Fruit fly (Drosophila melanogaster) whole organism, embryonic: ENCODE data around the gene eloF.

Source experiments
- Awh ChIP-seq: fragments of 200-800 bp; sonication (Bioruptor generic); IDR thresholded peaks from 2 replicates; pipeline ENCODE4, ENCODE4 v1.3.6; 2022; ENCODE audit warnings: missing biosample characterization, missing genetic modification characterization
- B-H1 ChIP-seq: fragments of 200-800 bp; sonication (Bioruptor generic); IDR thresholded peaks from 3 replicates; pipeline ENCODE4 v1.3.6; 2022; ENCODE audit warnings: missing biosample characterization, missing genetic modification characterization
- B-H2 ChIP-seq: fragments of 200-800 bp; sonication (Bioruptor generic); optimal IDR thresholded peaks from 2 replicates; lab custom pipeline; 2018; ENCODE audit warnings: missing biosample characterization, mild to moderate bottlenecking, missing genetic modification characterization
- CG10462 ChIP-seq: fragments of 200-800 bp; sonication (Bioruptor generic); optimal IDR thresholded peaks from 2 replicates; lab custom pipeline; 2016; ENCODE audit warnings: missing biosample characterization, missing genetic modification characterization
- CG10979 ChIP-seq: fragments of 200-800 bp; sonication (Bioruptor generic); optimal IDR thresholded peaks from 2 replicates; lab custom pipeline; 2018; ENCODE audit warnings: missing biosample characterization, mild to moderate bottlenecking, missing genetic modification characterization, moderate library complexity
- CG12942 ChIP-seq: fragments of 200-800 bp; sonication (Bioruptor generic); optimal IDR thresholded peaks from 3 replicates; lab custom pipeline; 2016; ENCODE audit warnings: missing biosample characterization, missing genetic modification characterization
- CG13287 ChIP-seq: fragments of 200-800 bp; sonication (Bioruptor generic); IDR thresholded peaks from 2 replicates; pipeline ENCODE4 v1.3.6; 2022; ENCODE audit warnings: missing biosample characterization, missing genetic modification characterization; ENCODE audit not compliant: partially characterized antibody
- CG13424 ChIP-seq: fragments of 200-800 bp; sonication (Bioruptor generic); optimal IDR thresholded peaks from 2 replicates; lab custom pipeline; 2019; ENCODE audit warnings: missing biosample characterization, mild to moderate bottlenecking, missing genetic modification characterization, moderate library complexity
- CG15696 ChIP-seq: fragments of 200-800 bp; sonication (Bioruptor generic); optimal IDR thresholded peaks from 2 replicates; lab custom pipeline; 2019; ENCODE audit warnings: missing biosample characterization, mild to moderate bottlenecking, missing genetic modification characterization, moderate library complexity
- CG1602 ChIP-seq: fragments of 200-800 bp; sonication (Bioruptor generic); optimal IDR thresholded peaks from 3 replicates; lab custom pipeline; 2016; ENCODE audit warnings: missing biosample characterization, missing genetic modification characterization
- CG17802 ChIP-seq: fragments of 200-800 bp; sonication (Bioruptor generic); optimal IDR thresholded peaks from 2 replicates; lab custom pipeline; 2018; ENCODE audit warnings: missing biosample characterization, mild to moderate bottlenecking, missing genetic modification characterization, moderate library complexity
- CG17912 ChIP-seq: fragments of 200-800 bp; sonication (Bioruptor generic); optimal IDR thresholded peaks from 2 replicates; lab custom pipeline; 2018; ENCODE audit warnings: missing biosample characterization, mild to moderate bottlenecking, missing genetic modification characterization
- CG2199 ChIP-seq: fragments of 200-800 bp; sonication (Bioruptor generic); IDR thresholded peaks from 3 replicates; pipeline ENCODE4 v1.3.6; 2022; ENCODE audit warnings: missing biosample characterization, missing genetic modification characterization
- CG30020 ChIP-seq: fragments of 200-800 bp; optimal IDR thresholded peaks from 2 replicates; lab custom pipeline; 2019; ENCODE audit warnings: missing biosample characterization, mild to moderate bottlenecking, missing genetic modification characterization, moderate library complexity
- CG31224 ChIP-seq: fragments of 200-800 bp; sonication (Bioruptor generic); IDR thresholded peaks from 2 replicates; pipeline ENCODE4 v1.3.6; 2022; ENCODE audit warnings: missing biosample characterization, missing genetic modification characterization
- CG32532 ChIP-seq: fragments of 200-800 bp; sonication (Bioruptor generic); IDR thresholded peaks from 2 replicates; pipeline ENCODE4 v1.3.6; 2022; ENCODE audit warnings: missing biosample characterization, missing genetic modification characterization
- CG3995 ChIP-seq: fragments of 200-800 bp; sonication (Bioruptor generic); optimal IDR thresholded peaks from 3 replicates; lab custom pipeline; 2016; ENCODE audit warnings: missing biosample characterization, missing genetic modification characterization
- CG4282 ChIP-seq: fragments of 200-800 bp; sonication (Bioruptor generic); optimal IDR thresholded peaks from 2 replicates; lab custom pipeline; 2016; ENCODE audit warnings: missing biosample characterization, missing genetic modification characterization
- CG4328 ChIP-seq: fragments of 200-800 bp; sonication (Bioruptor generic); optimal IDR thresholded peaks from 3 replicates; lab custom pipeline; 2017; ENCODE audit warnings: missing biosample characterization, missing genetic modification reagents, missing genetic modification characterization
- CG4617 ChIP-seq: fragments of 200-800 bp; sonication (Bioruptor generic); optimal IDR thresholded peaks from 3 replicates; lab custom pipeline; 2016; ENCODE audit warnings: missing biosample characterization, missing genetic modification characterization, borderline replicate concordance
- CG5180 ChIP-seq: fragments of 200-800 bp; sonication (Bioruptor generic); optimal IDR thresholded peaks from 3 replicates; lab custom pipeline; 2017; ENCODE audit warnings: missing biosample characterization, missing genetic modification characterization, mild to moderate bottlenecking, moderate library complexity, missing genetic modification reagents
- CG7556 ChIP-seq: fragments of 200-800 bp; sonication (Bioruptor generic); optimal IDR thresholded peaks from 2 replicates; lab custom pipeline; 2017; ENCODE audit warnings: missing biosample characterization, mild to moderate bottlenecking, missing genetic modification characterization
- CG8359 ChIP-seq: fragments of 200-800 bp; sonication (Bioruptor generic); optimal IDR thresholded peaks from 2 replicates; lab custom pipeline; 2017; ENCODE audit warnings: missing biosample characterization, mild to moderate bottlenecking, missing genetic modification characterization, borderline replicate concordance
- CG8944 ChIP-seq: fragments of 200-800 bp; sonication (Bioruptor generic); optimal IDR thresholded peaks from 3 replicates; lab custom pipeline; 2016; ENCODE audit warnings: missing biosample characterization, missing genetic modification characterization
- CG9727 ChIP-seq: fragments of 200-800 bp; sonication (Bioruptor generic); optimal IDR thresholded peaks from 3 replicates; lab custom pipeline; 2017; ENCODE audit warnings: missing biosample characterization, mild to moderate bottlenecking, missing genetic modification characterization
- Dip3 ChIP-seq: fragments of 200-800 bp; sonication (Bioruptor generic); optimal IDR thresholded peaks from 3 replicates; lab custom pipeline; 2016; ENCODE audit warnings: missing biosample characterization, missing genetic modification characterization
- Doc3 ChIP-seq: fragments of 200-800 bp; sonication (Bioruptor generic); IDR thresholded peaks from 3 replicates; pipeline ENCODE4 v1.3.6; 2022; ENCODE audit warnings: missing biosample characterization, missing genetic modification characterization; ENCODE audit not compliant: partially characterized antibody
- Ets65A ChIP-seq: fragments of 200-800 bp; sonication (Bioruptor generic); peaks from one replicate; lab custom pipeline; 2016; ENCODE audit warnings: missing biosample characterization, missing genetic modification characterization
- Ets97D ChIP-seq: fragments of 200-800 bp; sonication (Bioruptor generic); optimal IDR thresholded peaks from 3 replicates; lab custom pipeline; 2016; ENCODE audit warnings: missing biosample characterization, missing genetic modification characterization
- Gsc ChIP-seq: fragments of 200-800 bp; sonication (Bioruptor generic); IDR thresholded peaks from 2 replicates; pipeline ENCODE4 v1.3.6; 2022; ENCODE audit warnings: missing biosample characterization, missing genetic modification characterization
- Nf-YB ChIP-seq: fragments of 200-800 bp; sonication (Bioruptor generic); optimal IDR thresholded peaks from 3 replicates; lab custom pipeline; 2019; ENCODE audit warnings: missing biosample characterization, mild to moderate bottlenecking, missing genetic modification characterization, moderate library complexity
- Oli ChIP-seq: fragments of 200-800 bp; sonication (Bioruptor generic); optimal IDR thresholded peaks from 2 replicates; lab custom pipeline; 2018; ENCODE audit warnings: missing biosample characterization, mild to moderate bottlenecking, missing genetic modification characterization, moderate library complexity
- Six4 ChIP-seq: fragments of 200-800 bp; sonication (Bioruptor generic); optimal IDR thresholded peaks from 2 replicates; lab custom pipeline; 2016; ENCODE audit warnings: missing biosample characterization, missing genetic modification characterization
- Sox100B ChIP-seq: fragments of 200-800 bp; sonication (Bioruptor generic); optimal IDR thresholded peaks from 3 replicates; lab custom pipeline; 2018; ENCODE audit warnings: missing biosample characterization, mild to moderate bottlenecking, missing genetic modification characterization
- aop ChIP-seq: fragments of 200-800 bp; sonication (Bioruptor generic); IDR thresholded peaks from 2 replicates; pipeline ENCODE4 v1.3.6; 2022; ENCODE audit warnings: missing biosample characterization, missing genetic modification characterization
- ase ChIP-seq: fragments of 200-800 bp; sonication (Bioruptor generic); IDR thresholded peaks from 3 replicates; pipeline ENCODE4 v1.3.6; 2022; ENCODE audit warnings: missing biosample characterization, missing genetic modification characterization
- bbx ChIP-seq: fragments of 200-800 bp; sonication (Bioruptor generic); IDR thresholded peaks from 2 replicates; pipeline ENCODE4 v1.3.6; 2022; ENCODE audit warnings: missing biosample characterization, missing genetic modification characterization; ENCODE audit not compliant: partially characterized antibody
- cad ChIP-seq: fragments of >200 bp; optimal IDR thresholded peaks from 2 replicates; lab custom pipeline; 2017; ENCODE audit warnings: missing biosample characterization, missing genetic modification characterization
- emc ChIP-seq: fragments of 200-800 bp; sonication (Bioruptor generic); optimal IDR thresholded peaks from 2 replicates; lab custom pipeline; 2016; ENCODE audit warnings: missing biosample characterization, missing genetic modification characterization
- eve ChIP-seq, 2 experiments: fragments of >200 bp; optimal IDR thresholded peaks; 2 replicates each; lab custom pipeline; 2017; ENCODE audit warnings: missing biosample characterization in 2 of 2, missing genetic modification characterization in 2 of 2
- gcm2 ChIP-seq: fragments of 200-800 bp; sonication (Bioruptor generic); optimal IDR thresholded peaks from 2 replicates; lab custom pipeline; 2016; ENCODE audit warnings: missing biosample characterization, missing genetic modification characterization
- hbn ChIP-seq: fragments of 200-800 bp; sonication (Bioruptor generic); IDR thresholded peaks from 2 replicates; pipeline ENCODE4 v1.3.6; 2022; ENCODE audit warnings: missing biosample characterization, missing genetic modification characterization; ENCODE audit not compliant: partially characterized antibody
- jumu ChIP-seq: fragments of 200-800 bp; sonication (Bioruptor generic); optimal IDR thresholded peaks from 3 replicates; lab custom pipeline; 2016; ENCODE audit warnings: missing biosample characterization, missing genetic modification characterization
- kay ChIP-seq: fragments of 200-800 bp; sonication (Bioruptor generic); optimal IDR thresholded peaks from 2 replicates; lab custom pipeline; 2016; ENCODE audit warnings: missing biosample characterization, missing genetic modification characterization
- kni ChIP-seq: fragments of 200-800 bp; sonication (Bioruptor generic); optimal IDR thresholded peaks from 3 replicates; lab custom pipeline; 2017; ENCODE audit warnings: mild to moderate bottlenecking, missing biosample characterization, missing genetic modification reagents, missing genetic modification characterization
- nau ChIP-seq: fragments of 200-800 bp; sonication (Bioruptor generic); optimal IDR thresholded peaks from 3 replicates; lab custom pipeline; 2017; ENCODE audit warnings: missing biosample characterization, mild to moderate bottlenecking, missing genetic modification characterization, missing genetic modification reagents
- onecut ChIP-seq: fragments of 200-800 bp; sonication (Bioruptor generic); IDR thresholded peaks from 2 replicates; pipeline ENCODE4 v1.3.6; 2022; ENCODE audit warnings: missing biosample characterization, missing genetic modification characterization
- pfk ChIP-seq: fragments of 200-800 bp; sonication (Bioruptor generic); optimal IDR thresholded peaks from 2 replicates; lab custom pipeline; 2018; ENCODE audit warnings: missing biosample characterization, mild to moderate bottlenecking, missing genetic modification characterization, moderate library complexity
- pros ChIP-seq: fragments of 200-800 bp; sonication (Bioruptor generic); optimal IDR thresholded peaks from 3 replicates; lab custom pipeline; 2019; ENCODE audit warnings: missing biosample characterization, mild to moderate bottlenecking, missing genetic modification characterization, moderate library complexity
- sens ChIP-seq: fragments of 200-800 bp; sonication (Bioruptor generic); peaks from one replicate; lab custom pipeline; 2016; ENCODE audit warnings: missing biosample characterization, missing genetic modification characterization
- zfh2 ChIP-seq: fragments of 200-800 bp; sonication (Bioruptor generic); optimal IDR thresholded peaks from 2 replicates; lab custom pipeline; 2016; ENCODE audit warnings: missing biosample characterization, missing genetic modification characterization

Gene eloF

DNA sequence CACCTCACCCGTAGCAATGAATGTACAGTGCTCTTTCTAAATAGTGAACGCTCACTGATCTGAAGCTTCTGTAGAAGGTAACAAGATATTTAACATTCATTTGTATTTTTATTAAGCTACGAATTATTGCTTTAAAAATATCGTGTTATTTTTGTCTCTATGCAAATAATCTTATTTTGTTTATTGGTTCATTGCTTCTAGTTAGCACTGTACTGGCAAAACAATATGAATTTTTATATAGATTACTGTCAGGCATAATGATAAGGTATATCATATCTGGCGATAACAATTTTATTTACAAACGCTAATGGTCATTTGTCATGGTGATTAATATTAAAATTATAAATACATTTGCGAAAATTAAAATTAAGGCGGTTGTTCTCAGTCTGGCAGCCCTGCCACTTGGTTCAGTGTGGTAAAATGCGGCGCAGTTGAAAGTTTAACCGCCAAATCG is 42.4 kb upstream of the eloF start, which contains the start of gene CG9471 (continued):
- no peak for TF ChIP-seq Doc3
- TF ChIP-seq CG5180 (GFP tag; lab: Kevin White, UChicago), result peak; percentile 70
- peak; percentile 90 for TF ChIP-seq B-H1 (GFP tag; lab: Robert Waterston, UW)
- peak; percentile 70 for TF ChIP-seq Ets97D
- peak; percentile 51 for TF ChIP-seq CG30020 (tag; lab: Kevin White, UChicago)
- TF ChIP-seq CG13287 (GFP tag; lab: Robert Waterston, UW), result peak; percentile 30; the same call in 1 of the 2 replicates
- peak; percentile 85 for TF ChIP-seq zfh2 (GFP tag; lab: Kevin White, UChicago)
- peak; percentile 81 for TF ChIP-seq CG4617
- TF ChIP-seq CG13424 (tag; lab: Kevin White, UChicago), result peak; percentile 90
- peak; percentile 83 for TF ChIP-seq CG31224 (GFP tag; lab: Robert Waterston, UW)
- TF ChIP-seq B-H2, result peak; percentile 91
- no peak for TF ChIP-seq eve (GFP tag; optimal IDR thresholded peaks at IDR 0.05; lab: Kevin White, UChicago)
- no peak for TF ChIP-seq cad
- TF ChIP-seq CG10462 (GFP tag; lab: Kevin White, UChicago), result peak; percentile 83
- TF ChIP-seq Dip3, result peak; percentile 94
- peak; percentile 80 for TF ChIP-seq kay (GFP tag; lab: Kevin White, UChicago)
- no peak for TF ChIP-seq hbn (GFP tag; lab: Robert Waterston, UW)
- peak; percentile 94 for TF ChIP-seq CG32532 (GFP tag; lab: Robert Waterston, UW)
- TF ChIP-seq Sox100B (GFP tag; lab: Kevin White, UChicago), result peak; percentile 85
- peak; percentile 86 for TF ChIP-seq jumu (GFP tag; lab: Kevin White, UChicago)
- 0 out of 3 replicates have a peak, but pooled peaks have one; percentile 52 for TF ChIP-seq CG2199 (GFP tag; lab: Robert Waterston, UW)
- peak; percentile 76 for TF ChIP-seq CG15696
- TF ChIP-seq CG10979 (tag; lab: Kevin White, UChicago), result peak; percentile 86
- TF ChIP-seq CG17802 (tag; lab: Kevin White, UChicago), result peak; percentile 50
- peak; percentile 69 for TF ChIP-seq CG3995
- peak; percentile 83 for TF ChIP-seq CG4328 (GFP tag; lab: Kevin White, UChicago)
- peak; percentile 92 for TF ChIP-seq CG9727
- TF ChIP-seq Nf-YB (GFP tag; lab: Kevin White, UChicago), result peak; percentile 75
- peak; percentile 88 for TF ChIP-seq Six4 (GFP tag; lab: Kevin White, UChicago)
- no peak for TF ChIP-seq pros (GFP tag; lab: Kevin White, UChicago)
- TF ChIP-seq Awh (GFP tag; lab: Robert Waterston, UW), result peak; percentile 90
- peak; percentile 25 for TF ChIP-seq pfk (GFP tag; lab: Kevin White, UChicago)
- peak; percentile 80 for TF ChIP-seq onecut (GFP tag; lab: Robert Waterston, UW)
- TF ChIP-seq emc, result peak; percentile 70
- peak; percentile 87 for TF ChIP-seq CG1602 (GFP tag; lab: Kevin White, UChicago)
- peak; percentile 87 for TF ChIP-seq nau (GFP tag; lab: Kevin White, UChicago)
- TF ChIP-seq Ets65A, result peak; percentile 97
- TF ChIP-seq Gsc (GFP tag; lab: Robert Waterston, UW), result peak; percentile 70
- TF ChIP-seq CG8359 (GFP tag; lab: Kevin White, UChicago), result peak; percentile 14
- TF ChIP-seq ase (GFP tag; lab: Robert Waterston, UW), result peak; percentile 91
- peak; percentile 30 for TF ChIP-seq kni (GFP tag; lab: Kevin White, UChicago)
- peak; percentile 65 for TF ChIP-seq CG4282 (GFP tag; lab: Kevin White, UChicago)
- peak; percentile 77 for TF ChIP-seq CG17912 (GFP tag; lab: Kevin White, UChicago)
- TF ChIP-seq CG12942 (GFP tag; lab: Kevin White, UChicago), result peak; percentile 88
- TF ChIP-seq sens (GFP tag; lab: Kevin White, UChicago), result peak; percentile 98
- peak; percentile 80 for TF ChIP-seq aop (GFP tag; lab: Robert Waterston, UW)
- peak; percentile 88 for TF ChIP-seq CG8944 (GFP tag; lab: Kevin White, UChicago)
- no peak for TF ChIP-seq bbx (GFP tag; lab: Robert Waterston, UW)
- peak; percentile 89 for TF ChIP-seq Oli (tag; lab: Kevin White, UChicago)
- peak; percentile 90 for TF ChIP-seq CG7556 (GFP tag; lab: Kevin White, UChicago)
- peak; percentile 76 for TF ChIP-seq gcm2 (GFP tag; lab: Kevin White, UChicago)
